Fruit fly (Drosophila melanogaster) whole organism, embryonic: ENCODE measurements around the gene Nab2.

Experiments used
- BEAF-32 ChIP-seq: fragments of 200-800 bp; sonication (Bioruptor generic); optimal IDR thresholded peaks from 3 replicates; lab custom pipeline; 2017; ENCODE audit warnings: missing biosample characterization, missing genetic modification characterization, mild to moderate bottlenecking, moderate library complexity, missing genetic modification reagents
- CG10431 ChIP-seq: fragments of 200-800 bp; sonication (Bioruptor generic); optimal IDR thresholded peaks from 3 replicates; lab custom pipeline; 2018; ENCODE audit warnings: missing biosample characterization, mild to moderate bottlenecking, missing genetic modification characterization
- CG10462 ChIP-seq: fragments of 200-800 bp; sonication (Bioruptor generic); optimal IDR thresholded peaks from 2 replicates; lab custom pipeline; 2016; ENCODE audit warnings: missing biosample characterization, missing genetic modification characterization
- CG10543 ChIP-seq: fragments of 200-800 bp; sonication (Bioruptor generic); optimal IDR thresholded peaks from 3 replicates; lab custom pipeline; 2017; ENCODE audit warnings: missing biosample characterization, mild to moderate bottlenecking, missing genetic modification characterization, moderate library complexity
- CG13296 ChIP-seq: fragments of 200-800 bp; sonication (Bioruptor generic); optimal IDR thresholded peaks from 3 replicates; lab custom pipeline; 2018; ENCODE audit warnings: missing biosample characterization, mild to moderate bottlenecking, missing genetic modification characterization
- CG17186 ChIP-seq: fragments of 200-800 bp; sonication (Bioruptor generic); optimal IDR thresholded peaks from 3 replicates; lab custom pipeline; 2017; ENCODE audit warnings: missing biosample characterization, missing genetic modification reagents, missing genetic modification characterization
- CG17802 ChIP-seq: fragments of 200-800 bp; sonication (Bioruptor generic); optimal IDR thresholded peaks from 2 replicates; lab custom pipeline; 2018; ENCODE audit warnings: missing biosample characterization, mild to moderate bottlenecking, missing genetic modification characterization, moderate library complexity
- CG1832 ChIP-seq: fragments of 200-800 bp; sonication (Bioruptor generic); optimal IDR thresholded peaks from 2 replicates; lab custom pipeline; 2017; ENCODE audit warnings: missing biosample characterization, mild to moderate bottlenecking, missing genetic modification characterization, inconsistent platforms
- CG42726 ChIP-seq: fragments of 200-800 bp; sonication (Bioruptor generic); IDR thresholded peaks from 2 replicates; pipeline ENCODE4 v1.3.6; 2022; ENCODE audit warnings: missing biosample characterization, missing genetic modification characterization; ENCODE audit not compliant: partially characterized antibody
- CG4730 ChIP-seq: fragments of 200-800 bp; sonication (Bioruptor generic); IDR thresholded peaks from 2 replicates; pipeline ENCODE4 v1.3.6; 2022; ENCODE audit warnings: missing biosample characterization, missing genetic modification characterization
- CG7786 ChIP-seq: fragments of 200-800 bp; sonication (Bioruptor generic); optimal IDR thresholded peaks from 2 replicates; lab custom pipeline; 2016; ENCODE audit warnings: missing biosample characterization, missing genetic modification characterization
- CG9215 ChIP-seq: fragments of 200-800 bp; sonication (Bioruptor generic); IDR thresholded peaks from 2 replicates; pipeline ENCODE4 v1.3.6; 2022; ENCODE audit warnings: missing biosample characterization, missing genetic modification characterization
- CG9932 ChIP-seq: fragments of 200-800 bp; sonication (Bioruptor generic); IDR thresholded peaks from 2 replicates; pipeline ENCODE4 v1.3.6; 2022; ENCODE audit warnings: missing biosample characterization, missing genetic modification characterization
- Chrac-16 ChIP-seq: fragments of 200-800 bp; sonication (Bioruptor generic); optimal IDR thresholded peaks from 3 replicates; lab custom pipeline; 2016; ENCODE audit warnings: missing biosample characterization, missing genetic modification characterization
- D19A ChIP-seq: fragments of 200-800 bp; optimal IDR thresholded peaks from 3 replicates; lab custom pipeline; 2019; ENCODE audit warnings: missing biosample characterization, mild to moderate bottlenecking, missing genetic modification characterization, moderate library complexity
- Dad ChIP-seq: fragments of 200-800 bp; sonication (Bioruptor generic); optimal IDR thresholded peaks from 3 replicates; lab custom pipeline; 2016; ENCODE audit warnings: missing biosample characterization, missing genetic modification characterization
- Dll ChIP-seq: fragments of 200-800 bp; sonication (Bioruptor generic); IDR thresholded peaks from 4 replicates; pipeline ENCODE4 v1.3.6; 2022; ENCODE audit warnings: missing biosample characterization, missing genetic modification characterization; ENCODE audit not compliant: partially characterized antibody
- Eip74EF ChIP-seq, 2 experiments: fragments of 200-800 bp in 1 of 2; fragments of >200 bp in 1 of 2; sonication (Bioruptor generic) in 1 of 2; optimal IDR thresholded peaks; 2 replicates each; lab custom pipeline; 2017 to 2019; ENCODE audit warnings: missing biosample characterization in 2 of 2, missing genetic modification characterization in 2 of 2, mild to moderate bottlenecking in 1 of 2, moderate library complexity in 1 of 2
- Elba2 ChIP-seq: fragments of 200-800 bp; sonication (Bioruptor generic); optimal IDR thresholded peaks from 3 replicates; lab custom pipeline; 2016; ENCODE audit warnings: missing biosample characterization, missing genetic modification characterization
- Fer2 ChIP-seq: fragments of 200-800 bp; sonication (Bioruptor generic); optimal IDR thresholded peaks from 2 replicates; lab custom pipeline; 2018; ENCODE audit warnings: missing biosample characterization, mild to moderate bottlenecking, missing genetic modification characterization, moderate library complexity
- H2.0 ChIP-seq: fragments of 200-800 bp; sonication (Bioruptor generic); IDR thresholded peaks from 2 replicates; pipeline ENCODE4 v1.3.6; 2022; ENCODE audit warnings: missing biosample characterization, missing genetic modification characterization
- HLH54F ChIP-seq: fragments of 200-800 bp; sonication (Bioruptor generic); optimal IDR thresholded peaks from 3 replicates; lab custom pipeline; 2016; ENCODE audit warnings: missing biosample characterization, missing genetic modification characterization
- Hmr ChIP-seq: fragments of 200-800 bp; sonication (Bioruptor generic); optimal IDR thresholded peaks from 3 replicates; lab custom pipeline; 2017; ENCODE audit warnings: mild to moderate bottlenecking, missing biosample characterization, missing genetic modification reagents, missing genetic modification characterization
- Hr39 ChIP-seq: fragments of >200 bp; optimal IDR thresholded peaks from 2 replicates; lab custom pipeline; 2017
- Myb ChIP-seq: fragments of 200-800 bp; sonication (Bioruptor generic); optimal IDR thresholded peaks from 2 replicates; lab custom pipeline; 2016; ENCODE audit warnings: missing biosample characterization, missing genetic modification characterization
- Nf-YC ChIP-seq: fragments of 200-800 bp; optimal IDR thresholded peaks from 3 replicates; lab custom pipeline; 2019; ENCODE audit warnings: missing biosample characterization, mild to moderate bottlenecking, missing genetic modification characterization, moderate library complexity
- Pdp1 ChIP-seq, 2 experiments: fragments of 200-800 bp; sonication (Bioruptor generic); optimal IDR thresholded peaks; 3 replicates each; lab custom pipeline; 2016; ENCODE audit warnings: missing biosample characterization in 2 of 2, missing genetic modification characterization in 2 of 2, mild to moderate bottlenecking in 1 of 2, moderate library complexity in 1 of 2
- Sin3A ChIP-seq: fragments of >200 bp; optimal IDR thresholded peaks from 2 replicates; lab custom pipeline; 2018
- Six4 ChIP-seq: fragments of 200-800 bp; sonication (Bioruptor generic); optimal IDR thresholded peaks from 2 replicates; lab custom pipeline; 2016; ENCODE audit warnings: missing biosample characterization, missing genetic modification characterization
- Sox102F ChIP-seq: fragments of 200-800 bp; sonication (Bioruptor generic); optimal IDR thresholded peaks from 2 replicates; lab custom pipeline; 2018; ENCODE audit warnings: missing biosample characterization, mild to moderate bottlenecking, missing genetic modification characterization, moderate library complexity
- YL-1 ChIP-seq: fragments of 200-800 bp; sonication (Bioruptor generic); optimal IDR thresholded peaks from 3 replicates; lab custom pipeline; 2017; ENCODE audit warnings: missing biosample characterization, mild to moderate bottlenecking, missing genetic modification characterization
- abd-A ChIP-seq: fragments of 200-800 bp; sonication (Bioruptor generic); optimal IDR thresholded peaks from 3 replicates; lab custom pipeline; 2019; ENCODE audit warnings: missing biosample characterization, mild to moderate bottlenecking, missing genetic modification characterization, moderate library complexity
- az2 ChIP-seq: fragments of 200-800 bp; sonication (Bioruptor generic); optimal IDR thresholded peaks from 3 replicates; lab custom pipeline; 2016; ENCODE audit warnings: missing biosample characterization, missing genetic modification characterization
- bsh ChIP-seq, 2 experiments: fragments of 200-800 bp; sonication (Bioruptor generic); optimal IDR thresholded peaks; 2 replicates each; lab custom pipeline; 2017 to 2018; ENCODE audit warnings: mild to moderate bottlenecking in 2 of 2, missing biosample characterization in 2 of 2, missing genetic modification characterization in 2 of 2, moderate library complexity in 1 of 2
- cwo ChIP-seq: fragments of 200-800 bp; sonication (Bioruptor generic); optimal IDR thresholded peaks from 3 replicates; lab custom pipeline; 2017; ENCODE audit warnings: missing biosample characterization, missing genetic modification characterization, mild to moderate bottlenecking, moderate library complexity, missing genetic modification reagents
- emc ChIP-seq: fragments of 200-800 bp; sonication (Bioruptor generic); optimal IDR thresholded peaks from 2 replicates; lab custom pipeline; 2016; ENCODE audit warnings: missing biosample characterization, missing genetic modification characterization
- h ChIP-seq: fragments of >200 bp; optimal IDR thresholded peaks from 2 replicates; lab custom pipeline; 2017
- her ChIP-seq: fragments of 200-800 bp; sonication (Bioruptor generic); optimal IDR thresholded peaks from 2 replicates; lab custom pipeline; 2016; ENCODE audit warnings: missing biosample characterization, missing genetic modification characterization
- insv ChIP-seq, 2 experiments: fragments of 200-800 bp; sonication (Bioruptor generic); optimal IDR thresholded peaks; 3 replicates each; lab custom pipeline; 2016 to 2018; ENCODE audit warnings: missing biosample characterization in 2 of 2, missing genetic modification characterization in 2 of 2
- odd ChIP-seq: fragments of 200-800 bp; sonication (Bioruptor generic); optimal IDR thresholded peaks from 2 replicates; lab custom pipeline; 2017; ENCODE audit warnings: missing biosample characterization, mild to moderate bottlenecking, missing genetic modification characterization
- pho ChIP-seq: fragments of 200-800 bp; sonication (Bioruptor generic); optimal IDR thresholded peaks from 2 replicates; lab custom pipeline; 2016; ENCODE audit warnings: missing biosample characterization, missing genetic modification characterization
- prd ChIP-seq, 3 experiments: fragments of >200 bp in 2 of 3; fragments of 200-800 bp in 1 of 3; sonication (Bioruptor generic) in 1 of 3; optimal IDR thresholded peaks in 2 of 3; IDR thresholded peaks in 1 of 3; 2 replicates in 2 of 3; 3 replicates in 1 of 3; pipeline versions ENCODE4 v1.3.6 to Lab custom; 2017 to 2022; ENCODE audit warnings: missing biosample characterization in 1 of 3, missing genetic modification characterization in 1 of 3
- pros ChIP-seq: fragments of 200-800 bp; sonication (Bioruptor generic); optimal IDR thresholded peaks from 3 replicates; lab custom pipeline; 2019; ENCODE audit warnings: missing biosample characterization, mild to moderate bottlenecking, missing genetic modification characterization, moderate library complexity
- sob ChIP-seq: fragments of 200-800 bp; sonication (Bioruptor generic); IDR thresholded peaks from 2 replicates; pipeline ENCODE4 v1.3.6; 2022; ENCODE audit warnings: missing biosample characterization, missing genetic modification characterization
- stc ChIP-seq: fragments of 200-800 bp; sonication (Bioruptor generic); IDR thresholded peaks from 2 replicates; pipeline ENCODE4 v1.3.6; 2022; ENCODE audit warnings: missing biosample characterization, missing genetic modification characterization
- trem ChIP-seq: fragments of 200-800 bp; optimal IDR thresholded peaks from 3 replicates; lab custom pipeline; 2019; ENCODE audit warnings: missing biosample characterization, mild to moderate bottlenecking, missing genetic modification characterization, moderate library complexity
- vvl ChIP-seq: fragments of 200-800 bp; sonication (Bioruptor generic); IDR thresholded peaks from 2 replicates; pipeline ENCODE4 v1.3.6; 2022; ENCODE audit warnings: missing biosample characterization, missing genetic modification characterization
- z ChIP-seq: fragments of 200-800 bp; sonication (Bioruptor generic); IDR thresholded peaks from 3 replicates; pipeline ENCODE4 v1.3.6; 2022; ENCODE audit warnings: missing biosample characterization, missing genetic modification characterization
- zen ChIP-seq: fragments of 200-800 bp; sonication (Bioruptor generic); optimal IDR thresholded peaks from 3 replicates; lab custom pipeline; 2018; ENCODE audit warnings: missing biosample characterization, mild to moderate bottlenecking, missing genetic modification characterization, moderate library complexity

The Nab2 gene

DNA sequence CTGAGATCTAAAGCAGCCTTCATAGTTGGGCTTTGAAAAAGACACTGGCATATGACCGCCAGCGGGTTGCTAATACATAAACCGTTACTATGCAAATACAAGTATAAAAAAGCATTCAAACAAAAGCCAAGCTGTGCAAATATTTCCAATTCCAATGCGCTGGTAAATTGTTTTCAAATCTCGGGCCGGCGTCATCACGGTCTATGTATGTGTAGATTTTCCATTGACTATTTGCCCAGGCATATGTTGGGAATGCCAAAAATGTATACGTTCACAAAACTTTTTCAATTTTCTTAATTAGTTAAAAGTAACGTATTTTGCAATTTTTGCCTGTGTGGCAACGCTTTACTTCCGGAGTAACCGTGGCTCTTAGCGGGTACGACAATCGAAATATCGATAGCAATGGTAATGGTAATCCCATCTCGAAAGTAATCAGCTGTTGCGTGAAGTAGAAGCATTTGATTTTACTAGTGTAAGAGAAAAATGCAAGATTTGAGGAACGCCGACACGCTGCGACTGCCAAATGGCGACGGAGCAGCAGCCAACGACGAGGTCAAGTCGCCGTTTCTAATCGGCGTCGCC lies 28.4 kb downstream of the Nab2 start, which contains the start of the genes CG34290 and Uck (continued):
- peak; percentile 82 for TF ChIP-seq her (GFP tag; lab: Kevin White, UChicago)
- peak; percentile 89 for TF ChIP-seq Dll
- TF ChIP-seq Eip74EF (GFP tag; optimal IDR thresholded peaks at IDR 0.05; lab: Kevin White, UChicago), result peak in 1 of 2 experiments; percentile 73
- no peak for TF ChIP-seq pros (GFP tag; lab: Kevin White, UChicago)
- TF ChIP-seq CG1832 (GFP tag; lab: Kevin White, UChicago), result no peak
- peak; percentile 23 for TF ChIP-seq cwo (GFP tag; lab: Kevin White, UChicago)
- peak; percentile 59 for TF ChIP-seq Nf-YC
- TF ChIP-seq Chrac-16 (GFP tag; lab: Kevin White, UChicago), result peak; percentile 2
- no peak for TF ChIP-seq h (lab: Kevin White, UChicago)
- peak; percentile 99 for TF ChIP-seq Myb (GFP tag; lab: Kevin White, UChicago)
- peak; percentile 79 for TF ChIP-seq odd (GFP tag; lab: Kevin White, UChicago)
- no peak for TF ChIP-seq prd (optimal IDR thresholded peaks at IDR 0.05; lab: Kevin White, UChicago)
- TF ChIP-seq prd (GFP tag; IDR thresholded peaks at IDR 0.05; lab: Robert Waterston, UW), result peak; percentile 47; the same call in 2 of the 3 replicates
- TF ChIP-seq CG42726 (GFP tag; lab: Robert Waterston, UW), result peak; percentile 75
- TF ChIP-seq z (GFP tag; lab: Robert Waterston, UW), result no peak
- peak; percentile 76 for TF ChIP-seq Fer2 (tag; lab: Kevin White, UChicago)
- peak; percentile 62 for TF ChIP-seq Sin3A (lab: Kevin White, UChicago)
- peak; percentile 86 for TF ChIP-seq zen (tag; lab: Kevin White, UChicago)
- peak; percentile 38 for TF ChIP-seq Sox102F
- TF ChIP-seq pho (GFP tag; lab: Kevin White, UChicago), result peak; percentile 63
- TF ChIP-seq CG10462 (GFP tag; lab: Kevin White, UChicago), result no peak
- peak; percentile 69 for TF ChIP-seq HLH54F
- TF ChIP-seq sob, result peak; percentile 82
- peak; percentile 88 for TF ChIP-seq trem (tag; lab: Kevin White, UChicago)
- TF ChIP-seq CG9215 (GFP tag; lab: Robert Waterston, UW), result no peak
- peak; percentile 71 for TF ChIP-seq Dad (GFP tag; lab: Kevin White, UChicago)
- peak; percentile 88 for TF ChIP-seq vvl (GFP tag; lab: Robert Waterston, UW)
- TF ChIP-seq YL-1 (GFP tag; lab: Kevin White, UChicago), result peak; percentile 90
- peak; percentile 73 for TF ChIP-seq CG17186 (GFP tag; lab: Kevin White, UChicago)
- peak; percentile 87 for TF ChIP-seq BEAF-32 (GFP tag; lab: Kevin White, UChicago)
- peak; percentile 60 for TF ChIP-seq CG10431
- TF ChIP-seq CG7786 (GFP tag; lab: Kevin White, UChicago), result peak; percentile 49
- TF ChIP-seq abd-A (tag; lab: Kevin White, UChicago), result no peak
- TF ChIP-seq CG17802 (tag; lab: Kevin White, UChicago), result peak; percentile 65
- TF ChIP-seq emc (GFP tag; lab: Kevin White, UChicago), result peak; percentile 66
- peak in 1 of 2 experiments; percentile 66 for TF ChIP-seq insv (GFP tag; optimal IDR thresholded peaks at IDR 0.05; lab: Kevin White, UChicago)
- no peak for TF ChIP-seq D19A
- peak; percentile 43 for TF ChIP-seq Six4 (GFP tag; lab: Kevin White, UChicago)
- peak; percentile 87 for TF ChIP-seq CG13296 (GFP tag; lab: Kevin White, UChicago)
- peak; percentile 94 for TF ChIP-seq Hmr
- peak in 1 of 2 experiments; percentile 61 for TF ChIP-seq bsh (GFP tag; optimal IDR thresholded peaks at IDR 0.05; lab: Kevin White, UChicago)
- peak in 1 of 2 experiments; percentile 76 for TF ChIP-seq Pdp1 (GFP tag; optimal IDR thresholded peaks at IDR 0.05; lab: Kevin White, UChicago)
- TF ChIP-seq CG9932 (GFP tag; lab: Robert Waterston, UW), result peak; percentile 65
- no peak for TF ChIP-seq Elba2 (GFP tag; lab: Kevin White, UChicago)
- TF ChIP-seq CG10543 (GFP tag; lab: Kevin White, UChicago), result peak; percentile 87
- TF ChIP-seq az2 (GFP tag; lab: Kevin White, UChicago), result peak; percentile 8
- peak; percentile 66; the same call in 1 of the 2 replicates for TF ChIP-seq stc (GFP tag; lab: Robert Waterston, UW)
- no peak for TF ChIP-seq CG4730 (GFP tag; lab: Robert Waterston, UW)
- TF ChIP-seq Hr39 (lab: Kevin White, UChicago), result no peak
- TF ChIP-seq H2.0 (GFP tag; lab: Robert Waterston, UW), result peak; percentile 56
